Worm (Caenorhabditis elegans) whole organism, mixed stage, embryonic: ENCODE results near the gene mihp-2.
A peak's percentile ranks its signal among the peaks of the same experiment; 100 is the strongest.

Experiments
- M03D4.4 ChIP-seq: sonication (generic microtip); optimal IDR thresholded peaks from 2 replicates; lab custom pipeline; 2017; ENCODE audit warnings: mild to moderate bottlenecking, missing genetic modification characterization, missing compliant biosample characterization
- bed-3 ChIP-seq: fragments of 200-800 bp; sonication (Bioruptor generic); optimal IDR thresholded peaks from 3 replicates; lab custom pipeline; 2018; ENCODE audit warnings: mild to moderate bottlenecking, missing genetic modification characterization, moderate library complexity, missing compliant biosample characterization
- blmp-1 ChIP-seq: fragments of 150-350 bp; optimal IDR thresholded peaks from 2 replicates; lab custom pipeline; 2014; ENCODE audit warnings: missing biosample characterization, missing genetic modification characterization
- ceh-39 ChIP-seq: fragments of 150-350 bp; optimal IDR thresholded peaks from 2 replicates; lab custom pipeline; 2014; ENCODE audit warnings: missing biosample characterization, missing genetic modification characterization
- ceh-43 ChIP-seq: fragments of 200-800 bp; sonication (Bioruptor generic); optimal IDR thresholded peaks from 2 replicates; lab custom pipeline; 2018; ENCODE audit warnings: mild to moderate bottlenecking, missing genetic modification characterization, moderate library complexity, missing compliant biosample characterization
- ces-1 ChIP-seq: fragments of 150-350 bp; optimal IDR thresholded peaks from 2 replicates; lab custom pipeline; 2014; ENCODE audit warnings: missing biosample characterization, missing genetic modification reagents, missing genetic modification characterization
- cnd-1 ChIP-seq: fragments of 200-800 bp; sonication (Bioruptor generic); optimal IDR thresholded peaks from 2 replicates; lab custom pipeline; 2018; ENCODE audit warnings: mild to moderate bottlenecking, missing genetic modification characterization, missing compliant biosample characterization
- drap-1 ChIP-seq: fragments of 200-800 bp; sonication (Bioruptor generic); optimal IDR thresholded peaks from 3 replicates; lab custom pipeline; 2018; ENCODE audit warnings: mild to moderate bottlenecking, missing genetic modification characterization, missing compliant biosample characterization
- elt-1 ChIP-seq: sonication (generic microtip); optimal IDR thresholded peaks from 2 replicates; lab custom pipeline; 2017; ENCODE audit warnings: missing genetic modification characterization, mild to moderate bottlenecking, missing compliant biosample characterization, antibody characterized with exemption, moderate library complexity, borderline replicate concordance; ENCODE audit not compliant: insufficient read depth
- flh-1 ChIP-seq: fragments of 200-800 bp; sonication (Bioruptor generic); optimal IDR thresholded peaks from 2 replicates; lab custom pipeline; 2018; ENCODE audit warnings: mild to moderate bottlenecking, missing genetic modification characterization, moderate library complexity, missing compliant biosample characterization
- ham-2 ChIP-seq: fragments of 200-800 bp; sonication (Bioruptor generic); optimal IDR thresholded peaks from 2 replicates; lab custom pipeline; 2018; ENCODE audit warnings: mild to moderate bottlenecking, missing genetic modification characterization, missing compliant biosample characterization
- hlh-1 ChIP-seq: fragments of 150-350 bp; optimal IDR thresholded peaks from 2 replicates; lab custom pipeline; 2014; ENCODE audit warnings: missing biosample characterization, missing genetic modification reagents, missing genetic modification characterization
- lin-13 ChIP-seq: fragments of 150-350 bp; optimal IDR thresholded peaks from 2 replicates; lab custom pipeline; 2014; ENCODE audit warnings: missing biosample characterization, missing genetic modification characterization
- lsy-2 ChIP-seq: fragments of 150-350 bp; optimal IDR thresholded peaks from 2 replicates; lab custom pipeline; 2014; ENCODE audit warnings: missing biosample characterization, missing genetic modification characterization
- mab-5 ChIP-seq: fragments of 150-350 bp; optimal IDR thresholded peaks from 2 replicates; lab custom pipeline; 2014; ENCODE audit warnings: missing biosample characterization, missing genetic modification characterization
- mep-1 ChIP-seq: fragments of 150-350 bp; optimal IDR thresholded peaks from 2 replicates; lab custom pipeline; 2017; ENCODE audit warnings: missing biosample characterization, missing genetic modification reagents, missing genetic modification characterization, inconsistent platforms
- mls-2 ChIP-seq: sonication (generic microtip); optimal IDR thresholded peaks from 2 replicates; lab custom pipeline; 2016; ENCODE audit warnings: mild to moderate bottlenecking, missing genetic modification characterization, moderate library complexity, missing compliant biosample characterization
- nhr-12 ChIP-seq: fragments of 150-350 bp; optimal IDR thresholded peaks from 2 replicates; lab custom pipeline; 2014; ENCODE audit warnings: missing biosample characterization, missing genetic modification characterization
- nhr-2 ChIP-seq: fragments of 150-350 bp; optimal IDR thresholded peaks from 2 replicates; lab custom pipeline; 2014; ENCODE audit warnings: missing biosample characterization, missing genetic modification characterization
- nhr-237 ChIP-seq: fragments of 150-350 bp; optimal IDR thresholded peaks from 2 replicates; lab custom pipeline; 2014; ENCODE audit warnings: missing biosample characterization, missing genetic modification characterization
- nhr-28 ChIP-seq: fragments of 150-350 bp; optimal IDR thresholded peaks from 2 replicates; lab custom pipeline; 2014; ENCODE audit warnings: missing biosample characterization, missing genetic modification characterization
- nhr-76 ChIP-seq: sonication (generic microtip); optimal IDR thresholded peaks from 2 replicates; lab custom pipeline; 2017; ENCODE audit warnings: missing biosample characterization, missing genetic modification characterization
- pha-4 ChIP-seq: fragments of 150-350 bp; optimal IDR thresholded peaks from 2 replicates; lab custom pipeline; 2018; ENCODE audit warnings: missing biosample characterization, missing genetic modification reagents, missing genetic modification characterization
- sem-2 ChIP-seq: fragments of 200-800 bp; sonication (Bioruptor generic); optimal IDR thresholded peaks from 2 replicates; lab custom pipeline; 2018; ENCODE audit warnings: mild to moderate bottlenecking, missing genetic modification characterization, missing compliant biosample characterization
- snpc-4 ChIP-seq: fragments of 150-350 bp; optimal IDR thresholded peaks from 2 replicates; lab custom pipeline; 2014; ENCODE audit warnings: missing biosample characterization, missing genetic modification characterization
- sptf-1 ChIP-seq: sonication (generic microtip); optimal IDR thresholded peaks from 2 replicates; lab custom pipeline; 2017; ENCODE audit warnings: mild to moderate bottlenecking, missing genetic modification characterization, moderate library complexity, missing compliant biosample characterization
- tbx-8 ChIP-seq: fragments of 200-800 bp; sonication (Bioruptor generic); optimal IDR thresholded peaks from 2 replicates; lab custom pipeline; 2018; ENCODE audit warnings: mild to moderate bottlenecking, missing genetic modification characterization, moderate library complexity, missing compliant biosample characterization
- unc-39 ChIP-seq: fragments of 150-350 bp; optimal IDR thresholded peaks from 2 replicates; lab custom pipeline; 2014; ENCODE audit warnings: missing biosample characterization, missing genetic modification characterization
- unc-62 ChIP-seq: fragments of 150-350 bp; optimal IDR thresholded peaks from 2 replicates; lab custom pipeline; 2014; ENCODE audit warnings: missing biosample characterization, missing genetic modification reagents, missing genetic modification characterization
- zip-8 ChIP-seq: fragments of 150-350 bp; optimal IDR thresholded peaks from 2 replicates; lab custom pipeline; 2014; ENCODE audit warnings: missing biosample characterization, missing genetic modification characterization
- ztf-11 ChIP-seq: fragments of 150-350 bp; optimal IDR thresholded peaks from 2 replicates; lab custom pipeline; 2014; ENCODE audit warnings: missing biosample characterization, missing genetic modification characterization

Gene mihp-2

DNA sequence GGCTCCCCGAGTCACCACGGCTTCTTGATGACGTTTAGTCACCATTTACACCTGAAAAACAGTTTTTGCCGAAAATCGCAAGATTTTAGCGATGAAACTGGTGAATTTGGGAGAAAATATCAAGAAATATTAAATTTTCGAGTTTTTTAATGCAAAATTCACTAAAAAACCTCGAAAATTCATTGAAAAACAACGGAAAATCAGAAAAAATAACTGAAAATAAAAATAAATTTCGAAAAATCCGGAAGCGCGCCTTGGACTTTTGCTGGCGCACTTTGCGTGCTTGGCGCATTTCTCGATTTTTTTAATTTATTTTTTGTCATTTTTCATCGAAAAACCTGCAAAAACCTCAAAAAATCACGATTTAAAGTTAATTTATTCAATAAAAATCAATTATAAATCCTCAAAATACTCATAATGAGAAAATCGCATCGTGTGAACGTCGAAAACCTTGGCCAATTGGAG is 8.6 kb upstream of the mihp-2 start, which contains the start of gene emb-4:
Gene emb-4 (minus strand): TSS at position 51 of the 465 bp plus-strand sequence.
- TF ChIP-seq lin-13 (tag; lab: Kevin White, UChicago) (peak; percentile 36), nhr-2 (tag; lab: Kevin White, UChicago) (no peak), unc-62 (GFP tag; lab: Kevin White, UChicago) (no peak), ces-1 (GFP tag; lab: Kevin White, UChicago) (peak; percentile 24), mep-1 (tag; lab: Kevin White, UChicago) (peak; percentile 32)

- no peak for TF ChIP-seq bed-3 (GFP tag; lab: Kevin White, UChicago)
- no peak for TF ChIP-seq ceh-43 (GFP tag; lab: Kevin White, UChicago)
- TF ChIP-seq nhr-76 (tag; lab: Kevin White, UChicago), result no peak
- TF ChIP-seq sptf-1 (tag; lab: Kevin White, UChicago), result no peak
- no peak for TF ChIP-seq nhr-2 (tag; lab: Kevin White, UChicago)
- no peak for TF ChIP-seq cnd-1 (tag; lab: Kevin White, UChicago)
- no peak for TF ChIP-seq flh-1 (GFP tag; lab: Kevin White, UChicago)
- TF ChIP-seq pha-4 (tag; lab: Kevin White, UChicago), result no peak
- TF ChIP-seq mab-5, result no peak
- TF ChIP-seq nhr-28 (tag; lab: Kevin White, UChicago), result no peak
- TF ChIP-seq hlh-1, result no peak
- no peak for TF ChIP-seq nhr-237 (tag; lab: Kevin White, UChicago)
- no peak for TF ChIP-seq lin-13 (tag; lab: Kevin White, UChicago)
- no peak for TF ChIP-seq elt-1 (tag; lab: Kevin White, UChicago)
- TF ChIP-seq lsy-2, result no peak
- TF ChIP-seq ham-2 (GFP tag; lab: Kevin White, UChicago), result no peak
Measured at ce11 chrV:18900437-18900836, 3.1 kb upstream of the mihp-2 start, which contains the start of gene nhr-243. TSS of gene nhr-243 (minus strand) at chrV:18900537.

DNA sequence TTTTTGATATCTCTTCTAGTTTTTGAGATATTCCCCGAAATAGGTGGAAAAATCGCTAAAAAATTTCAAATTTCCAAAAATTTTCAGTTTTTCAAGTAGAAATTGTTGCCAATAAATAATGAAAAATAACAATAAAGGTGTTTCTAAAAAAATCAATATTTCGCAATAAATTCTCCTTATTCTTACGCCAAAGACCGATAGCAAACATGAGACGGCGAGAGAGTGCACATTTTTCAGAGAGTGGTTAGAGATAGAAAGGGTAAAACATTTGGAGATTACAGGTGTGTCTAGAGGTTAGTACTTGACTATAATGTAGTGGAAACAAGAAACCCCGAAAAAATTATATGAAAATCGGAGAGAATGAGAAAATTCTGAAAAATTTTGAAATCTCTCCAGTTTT is 2.0 kb upstream of the mihp-2 start:
- no peak for TF ChIP-seq tbx-8 (GFP tag; lab: Kevin White, UChicago)
- TF ChIP-seq unc-62 (GFP tag; lab: Kevin White, UChicago), result no peak
- no peak for TF ChIP-seq unc-39 (tag; lab: Kevin White, UChicago)
- TF ChIP-seq mep-1 (tag; lab: Kevin White, UChicago), result no peak
- no peak for TF ChIP-seq nhr-28 (tag; lab: Kevin White, UChicago)
- TF ChIP-seq hlh-1, result no peak

- TF ChIP-seq elt-1 (tag; lab: Kevin White, UChicago) (peak; percentile 65), ham-2 (GFP tag; lab: Kevin White, UChicago) (no peak)
- TF ChIP-seq, all 35 proteins: peak for 1
Measured at ce11 chrV:18907519-18907918, 3.9 kb downstream of the mihp-2 start.

- TF ChIP-seq mls-2 (tag; lab: Kevin White, UChicago) (no peak), ham-2 (GFP tag; lab: Kevin White, UChicago) (peak; percentile 37)
Measured at ce11 chrV:18909682-18910081, 6.1 kb downstream of the mihp-2 start.

DNA sequence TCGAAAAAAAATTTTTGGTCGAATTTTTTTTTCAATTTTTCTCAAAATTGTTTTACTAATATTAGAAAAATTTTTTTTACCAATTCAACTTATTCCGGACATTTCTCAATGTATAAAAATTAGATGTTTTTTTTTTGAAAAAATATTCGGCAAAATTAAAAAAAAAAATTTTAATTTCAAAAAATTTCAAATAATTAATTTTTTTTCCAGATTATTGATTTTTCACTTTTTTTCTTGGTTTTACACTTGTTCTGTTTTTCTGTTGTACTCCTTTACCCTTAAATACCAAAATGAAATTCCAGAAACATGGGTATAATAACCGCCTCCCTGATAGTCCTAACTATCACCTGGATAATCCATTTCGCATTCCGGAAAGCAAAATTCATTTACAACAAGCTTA is 8.2 kb downstream of the mihp-2 start, which contains the start of gene cyp-42A1:
Gene cyp-42A1 (plus strand): TSS at position 301 of the 400 bp plus-strand sequence.
- TF ChIP-seq drap-1 (GFP tag; lab: Kevin White, UChicago), result no peak
- no peak for TF ChIP-seq ceh-39
- no peak for TF ChIP-seq M03D4.4 (tag; lab: Kevin White, UChicago)
- no peak for TF ChIP-seq mab-5
- no peak for TF ChIP-seq cnd-1 (tag; lab: Kevin White, UChicago)
- no peak for TF ChIP-seq sem-2 (GFP tag; lab: Kevin White, UChicago)
- TF ChIP-seq unc-39 (tag; lab: Kevin White, UChicago), result no peak
- no peak for TF ChIP-seq ztf-11 (tag; lab: Kevin White, UChicago)
- TF ChIP-seq mep-1 (tag; lab: Kevin White, UChicago), result no peak
- TF ChIP-seq snpc-4, result no peak
- no peak for TF ChIP-seq ceh-43 (GFP tag; lab: Kevin White, UChicago)
- no peak for TF ChIP-seq nhr-12 (tag; lab: Kevin White, UChicago)
- TF ChIP-seq nhr-237 (tag; lab: Kevin White, UChicago), result no peak
- no peak for TF ChIP-seq blmp-1
- no peak for TF ChIP-seq zip-8 (tag; lab: Kevin White, UChicago)
- no peak for TF ChIP-seq elt-1 (tag; lab: Kevin White, UChicago)
- no peak for TF ChIP-seq ham-2 (GFP tag; lab: Kevin White, UChicago)
